Worm (Caenorhabditis elegans) whole organism, L2 larva: ENCODE measurements around the gene C39E6.2.

ENCODE experiments used
- C34F6.9 ChIP-seq: fragments of 150-350 bp; optimal IDR thresholded peaks from 2 replicates; lab custom pipeline; 2014; ENCODE audit warnings: missing biosample characterization, missing genetic modification characterization
- F13H6.1 ChIP-seq: sonication (generic microtip); optimal IDR thresholded peaks from 2 replicates; lab custom pipeline; 2016; ENCODE audit warnings: missing genetic modification characterization, missing compliant biosample characterization
- Y55F3AM.14 ChIP-seq: fragments of 200-800 bp; sonication (Bioruptor generic); optimal IDR thresholded peaks from 2 replicates; lab custom pipeline; 2018; ENCODE audit warnings: mild to moderate bottlenecking, missing genetic modification characterization, missing compliant biosample characterization
- ZK546.5 ChIP-seq: sonication (generic microtip); optimal IDR thresholded peaks from 2 replicates; lab custom pipeline; 2017; ENCODE audit warnings: missing biosample characterization, missing genetic modification characterization
- alr-1 ChIP-seq: fragments of 150-350 bp; optimal IDR thresholded peaks from 2 replicates; lab custom pipeline; 2014; ENCODE audit warnings: missing biosample characterization, missing genetic modification characterization
- ama-1 ChIP-seq: fragments of 150-350 bp; optimal IDR thresholded peaks from 2 replicates; lab custom pipeline; 2018; ENCODE audit warnings: inconsistent platforms
- ceh-16 ChIP-seq: fragments of 150-350 bp; optimal IDR thresholded peaks from 2 replicates; lab custom pipeline; 2014; ENCODE audit warnings: missing biosample characterization, missing genetic modification characterization
- crh-2 ChIP-seq: sonication (generic microtip); optimal IDR thresholded peaks from 2 replicates; lab custom pipeline; 2017; ENCODE audit warnings: missing biosample characterization, missing genetic modification characterization
- dmd-4 ChIP-seq: sonication (generic microtip); optimal IDR thresholded peaks from 2 replicates; lab custom pipeline; 2017; ENCODE audit warnings: missing biosample characterization, missing genetic modification characterization
- egl-27 ChIP-seq: sonication (generic microtip); optimal IDR thresholded peaks from 3 replicates; lab custom pipeline; 2017; ENCODE audit warnings: missing biosample characterization, missing genetic modification reagents, missing genetic modification characterization
- elt-1 ChIP-seq: fragments of 150-350 bp; optimal IDR thresholded peaks from 2 replicates; lab custom pipeline; 2014; ENCODE audit warnings: missing biosample characterization, missing genetic modification characterization
- elt-3 ChIP-seq: sonication (generic microtip); optimal IDR thresholded peaks from 2 replicates; lab custom pipeline; 2017; ENCODE audit warnings: missing biosample characterization, missing genetic modification characterization
- fos-1 ChIP-seq: fragments of 150-350 bp; optimal IDR thresholded peaks from 2 replicates; lab custom pipeline; 2014; ENCODE audit warnings: missing biosample characterization, missing genetic modification characterization
- gmeb-1 ChIP-seq: fragments of 150-350 bp; optimal IDR thresholded peaks from 2 replicates; lab custom pipeline; 2014; ENCODE audit warnings: missing biosample characterization, missing genetic modification characterization
- lin-11 ChIP-seq: fragments of 150-350 bp; sonication (generic microtip); optimal IDR thresholded peaks from 2 replicates; lab custom pipeline; 2014; ENCODE audit warnings: missing biosample characterization, missing genetic modification characterization, inconsistent platforms, mixed read lengths
- lin-13 ChIP-seq: fragments of 150-350 bp; optimal IDR thresholded peaks from 2 replicates; lab custom pipeline; 2014; ENCODE audit warnings: missing biosample characterization, missing genetic modification reagents, missing genetic modification characterization
- lin-39 ChIP-seq: fragments of 150-350 bp; optimal IDR thresholded peaks from 2 replicates; lab custom pipeline; 2014; ENCODE audit warnings: missing biosample characterization, missing genetic modification reagents, missing genetic modification characterization
- lsy-2 ChIP-seq, 2 experiments: fragments of 150-350 bp in 1 of 2; sonication (generic microtip) in 1 of 2; optimal IDR thresholded peaks; 2 replicates each; lab custom pipeline; 2014 to 2017; ENCODE audit warnings: missing biosample characterization in 2 of 2, missing genetic modification characterization in 2 of 2
- mab-5 ChIP-seq: fragments of 150-350 bp; optimal IDR thresholded peaks from 2 replicates; lab custom pipeline; 2014; ENCODE audit warnings: missing biosample characterization, missing genetic modification characterization
- mbf-1 ChIP-seq: sonication (generic microtip); optimal IDR thresholded peaks from 2 replicates; lab custom pipeline; 2017; ENCODE audit warnings: missing biosample characterization, missing genetic modification characterization
- mdl-1 ChIP-seq, 2 experiments: fragments of 150-350 bp in 1 of 2; sonication (generic microtip) in 1 of 2; optimal IDR thresholded peaks; 2 replicates each; lab custom pipeline; 2017; ENCODE audit warnings: missing biosample characterization in 2 of 2, missing genetic modification characterization in 2 of 2
- nhr-10 ChIP-seq: sonication (generic microtip); optimal IDR thresholded peaks from 2 replicates; lab custom pipeline; 2017; ENCODE audit warnings: missing biosample characterization, missing genetic modification characterization
- nhr-129 ChIP-seq: fragments of 150-350 bp; optimal IDR thresholded peaks from 2 replicates; lab custom pipeline; 2014; ENCODE audit warnings: missing biosample characterization, missing genetic modification characterization
- nhr-21 ChIP-seq: fragments of 150-350 bp; optimal IDR thresholded peaks from 2 replicates; lab custom pipeline; 2014; ENCODE audit warnings: missing biosample characterization, missing genetic modification characterization
- nhr-237 ChIP-seq: fragments of 150-350 bp; optimal IDR thresholded peaks from 2 replicates; lab custom pipeline; 2014; ENCODE audit warnings: missing biosample characterization, missing genetic modification characterization
- nhr-25 ChIP-seq: fragments of 150-350 bp; sonication (generic microtip); optimal IDR thresholded peaks from 3 replicates; lab custom pipeline; 2014; ENCODE audit warnings: missing biosample characterization, missing genetic modification characterization
- nhr-6 ChIP-seq: fragments of 150-350 bp; optimal IDR thresholded peaks from 2 replicates; lab custom pipeline; 2014; ENCODE audit warnings: missing biosample characterization, missing genetic modification characterization
- nhr-77 ChIP-seq: fragments of 150-350 bp; optimal IDR thresholded peaks from 2 replicates; lab custom pipeline; 2014; ENCODE audit warnings: missing biosample characterization, missing genetic modification characterization
- peb-1 ChIP-seq: fragments of 150-350 bp; optimal IDR thresholded peaks from 2 replicates; lab custom pipeline; 2014; ENCODE audit warnings: missing biosample characterization, missing genetic modification characterization
- sem-4 ChIP-seq: fragments of 150-350 bp; optimal IDR thresholded peaks from 2 replicates; lab custom pipeline; 2014; ENCODE audit warnings: missing biosample characterization, missing genetic modification reagents, missing genetic modification characterization
- skn-1 ChIP-seq: sonication (generic microtip); optimal IDR thresholded peaks from 2 replicates; lab custom pipeline; 2017; ENCODE audit warnings: missing biosample characterization, missing genetic modification characterization
- sma-3 ChIP-seq: sonication (generic microtip); optimal IDR thresholded peaks from 2 replicates; lab custom pipeline; 2016; ENCODE audit warnings: missing genetic modification reagents, missing genetic modification characterization, missing compliant biosample characterization
- sma-9 ChIP-seq, 2 experiments: fragments of 150-350 bp in 1 of 2; sonication (generic microtip) in 1 of 2; optimal IDR thresholded peaks; 2 replicates each; lab custom pipeline; 2014 to 2016; ENCODE audit warnings: missing genetic modification characterization in 2 of 2, mild to moderate bottlenecking in 1 of 2, missing biosample characterization in 1 of 2, missing compliant biosample characterization in 1 of 2, missing genetic modification reagents in 1 of 2, moderate library complexity in 1 of 2
- unc-39 ChIP-seq: fragments of 150-350 bp; optimal IDR thresholded peaks from 2 replicates; lab custom pipeline; 2014; ENCODE audit warnings: missing biosample characterization, missing genetic modification characterization
- unc-55 ChIP-seq: fragments of 150-350 bp; sonication (generic microtip); optimal IDR thresholded peaks from 3 replicates; lab custom pipeline; 2014; ENCODE audit warnings: missing biosample characterization, missing genetic modification reagents, missing genetic modification characterization
- unc-62 ChIP-seq: fragments of 150-350 bp; optimal IDR thresholded peaks from 2 replicates; lab custom pipeline; 2014; ENCODE audit warnings: missing biosample characterization, missing genetic modification reagents, missing genetic modification characterization
- zag-1 ChIP-seq: fragments of 150-350 bp; optimal IDR thresholded peaks from 2 replicates; lab custom pipeline; 2014; ENCODE audit warnings: missing biosample characterization, missing genetic modification characterization
- ztf-11 ChIP-seq: sonication (generic microtip); optimal IDR thresholded peaks from 2 replicates; lab custom pipeline; 2017; ENCODE audit warnings: missing biosample characterization, missing genetic modification characterization

C39E6.2 gene

ce11 chrX:4792979-4793378 lies 38.1 kb upstream of the C39E6.2 start, which contains the start of gene F43C9.1:
Gene F43C9.1 (plus strand): TSS chrX:4793279.
- TF ChIP-seq ZK546.5 (tag; lab: Kevin White, UChicago) (no peak), nhr-25 (tag; lab: Kevin White, UChicago) (no peak), gmeb-1 (no peak), ztf-11 (tag; lab: Kevin White, UChicago) (no peak), elt-3 (tag; lab: Kevin White, UChicago) (no peak), mdl-1 (tag; optimal IDR thresholded peaks at IDR 0.05; lab: Kevin White, UChicago) (no peak), egl-27 (tag; lab: Kevin White, UChicago) (no peak), elt-1 (tag; lab: Kevin White, UChicago) (no peak), ceh-16 (no peak), nhr-10 (tag; lab: Kevin White, UChicago) (no peak), ama-1 (lab: Kevin White, UChicago) (no peak), C34F6.9 (no peak), nhr-77 (tag; lab: Kevin White, UChicago) (no peak), crh-2 (tag; lab: Kevin White, UChicago) (no peak), lin-13 (GFP tag; lab: Kevin White, UChicago) (no peak), mbf-1 (tag; lab: Kevin White, UChicago) (no peak), nhr-21 (tag; lab: Kevin White, UChicago) (no peak), unc-55 (no peak), sma-9 (GFP tag; optimal IDR thresholded peaks at IDR 0.05; lab: Kevin White, UChicago) (no peak), sma-9 (tag; optimal IDR thresholded peaks at IDR 0.05; lab: Kevin White, UChicago) (no peak)

ce11 chrX:4790614-4791013 lies 35.7 kb upstream of the C39E6.2 start:
- TF ChIP-seq lin-39 (tag; lab: Kevin White, UChicago) (no peak), elt-1 (tag; lab: Kevin White, UChicago) (no peak), sma-3 (GFP tag; lab: Kevin White, UChicago) (no peak), fos-1 (no peak), mab-5 (tag; lab: Kevin White, UChicago) (no peak), nhr-21 (tag; lab: Kevin White, UChicago) (no peak), nhr-237 (tag; lab: Kevin White, UChicago) (no peak), Y55F3AM.14 (no peak), unc-62 (GFP tag; lab: Kevin White, UChicago) (no peak), nhr-6 (no peak), lsy-2 (tag; optimal IDR thresholded peaks at IDR 0.05; lab: Kevin White, UChicago) (no peak), peb-1 (tag; lab: Kevin White, UChicago) (no peak), lin-11 (no peak), dmd-4 (tag; lab: Kevin White, UChicago) (no peak), sma-9 (GFP tag; optimal IDR thresholded peaks at IDR 0.05; lab: Kevin White, UChicago) (no peak), sma-9 (tag; optimal IDR thresholded peaks at IDR 0.05; lab: Kevin White, UChicago) (no peak), ceh-16 (no peak), sem-4 (tag; lab: Kevin White, UChicago) (no peak), skn-1 (tag; lab: Kevin White, UChicago) (no peak)
- TF ChIP-seq, all 48 proteins: peak for 0

- TF ChIP-seq gmeb-1 (peak; percentile 11), nhr-129 (tag; lab: Kevin White, UChicago) (peak; percentile 80), lin-13 (GFP tag; lab: Kevin White, UChicago) (peak; percentile 29), sma-9 (GFP tag; optimal IDR thresholded peaks at IDR 0.05; lab: Kevin White, UChicago) (peak; percentile 61), sma-9 (tag; optimal IDR thresholded peaks at IDR 0.05; lab: Kevin White, UChicago) (no peak), unc-39 (tag; lab: Kevin White, UChicago) (no peak), zag-1 (no peak), lsy-2 (tag; optimal IDR thresholded peaks at IDR 0.05; lab: Kevin White, UChicago) (peak in 1 of 2 experiments; percentile 17), elt-3 (tag; lab: Kevin White, UChicago) (no peak), F13H6.1 (peak; percentile 32), fos-1 (peak; percentile 50), alr-1 (tag; lab: Kevin White, UChicago) (no peak), C34F6.9 (peak; percentile 41), unc-55 (peak; percentile 17), sma-3 (GFP tag; lab: Kevin White, UChicago) (peak; percentile 12)
These were observed 34.0 kb upstream of the C39E6.2 start for ce11 chrX:4788958-4789357.

- no peak for TF ChIP-seq lin-11
- peak; percentile 9 for TF ChIP-seq C34F6.9
- TF ChIP-seq nhr-6: no peak
These were observed 32.6 kb upstream of the C39E6.2 start for ce11 chrX:4787525-4787924.
